Fruit fly (Drosophila melanogaster): ENCODE results near the gene ttk.

Gene ttk

DNA sequence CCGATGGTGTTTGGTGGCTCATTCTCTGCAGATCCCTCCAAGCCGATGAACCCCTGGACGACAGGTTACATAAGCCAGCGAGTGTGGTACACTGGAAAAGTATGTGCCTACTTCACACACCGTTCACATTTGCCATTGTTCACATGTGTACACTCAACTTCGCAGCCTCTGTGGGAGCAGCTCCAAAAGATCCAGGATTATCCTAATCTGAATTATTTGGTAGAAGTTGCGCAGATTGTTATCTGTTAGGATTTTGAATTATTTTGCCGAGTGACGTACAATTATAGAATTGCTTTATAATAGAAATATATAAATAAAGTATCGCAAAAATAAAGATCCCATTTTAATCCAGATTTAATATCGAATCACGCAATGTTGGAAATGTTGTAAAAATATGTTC is 53.9 kb downstream of the ttk start:
- TF ChIP-seq CG34406 (GFP tag; optimal IDR thresholded peaks at IDR 0.05): peak; percentile 50
- no peak for TF ChIP-seq Hr39 (GFP tag; optimal IDR thresholded peaks at IDR 0.05)
- peak; percentile 33 for TF ChIP-seq CG3032 (tag; optimal IDR thresholded peaks at IDR 0.05)
- peak; percentile 57 for TF ChIP-seq CG4318 (GFP tag; optimal IDR thresholded peaks at IDR 0.05)
- peak; percentile 28 for TF ChIP-seq dac (GFP tag; optimal IDR thresholded peaks at IDR 0.05)
- TF ChIP-seq CG10669 (GFP tag; optimal IDR thresholded peaks at IDR 0.05): peak; percentile 41
- peak; percentile 48 for TF ChIP-seq CG6808 (GFP tag; optimal IDR thresholded peaks at IDR 0.05)
- TF ChIP-seq CG8319 (GFP tag; optimal IDR thresholded peaks at IDR 0.05): peak; percentile 27
- TF ChIP-seq CG15336 (GFP tag; IDR thresholded peaks at IDR 0.05): peak; percentile 63
- TF ChIP-seq pdm3 (GFP tag; optimal IDR thresholded peaks at IDR 0.05): peak; percentile 52
- TF ChIP-seq topi (GFP tag; optimal IDR thresholded peaks at IDR 0.05): peak; percentile 3
- peak; percentile 92 for TF ChIP-seq Eip78C (GFP tag)
- TF ChIP-seq OdsH (GFP tag; optimal IDR thresholded peaks at IDR 0.05): peak; percentile 71
- TF ChIP-seq acj6 (GFP tag; optimal IDR thresholded peaks at IDR 0.05): peak; percentile 59
- peak; percentile 10 for TF ChIP-seq lz (GFP tag; optimal IDR thresholded peaks at IDR 0.05)
- TF ChIP-seq salr (GFP tag; optimal IDR thresholded peaks at IDR 0.05): peak in 1 of 2 experiments; percentile 51
- TF ChIP-seq CG1621 (tag; optimal IDR thresholded peaks at IDR 0.05): no peak
- peak; percentile 31 for TF ChIP-seq CG6792 (GFP tag; optimal IDR thresholded peaks at IDR 0.05)
- TF ChIP-seq achi (GFP tag; optimal IDR thresholded peaks at IDR 0.05): peak; percentile 50
- peak; percentile 30 for TF ChIP-seq Ets96B (tag; optimal IDR thresholded peaks at IDR 0.05)
- no peak for TF ChIP-seq ss (GFP tag; optimal IDR thresholded peaks at IDR 0.05)
- TF ChIP-seq Hr4 (GFP tag; optimal IDR thresholded peaks at IDR 0.05): peak; percentile 75
- TF ChIP-seq CG6163 (GFP tag; IDR thresholded peaks at IDR 0.05): no peak
- no peak for TF ChIP-seq CG9139 (GFP tag; optimal IDR thresholded peaks at IDR 0.05)
- peak; percentile 60 for TF ChIP-seq CG8119 (GFP tag; IDR thresholded peaks at IDR 0.05)
- TF ChIP-seq dsx (GFP tag; optimal IDR thresholded peaks at IDR 0.05; ENCODE audit: poor library complexity, severe bottlenecking): no peak
- TF ChIP-seq vri (GFP tag; optimal IDR thresholded peaks at IDR 0.05): no peak
- TF ChIP-seq CG6854 (GFP tag; optimal IDR thresholded peaks at IDR 0.05): no peak
- TF ChIP-seq fd85E (GFP tag; optimal IDR thresholded peaks at IDR 0.05): no peak
- no peak for TF ChIP-seq Met (GFP tag; optimal IDR thresholded peaks at IDR 0.05)
- TF ChIP-seq Gug (GFP tag; IDR thresholded peaks at IDR 0.05): no peak
- no peak for TF ChIP-seq Sox102F (GFP tag; optimal IDR thresholded peaks at IDR 0.05)
- TF ChIP-seq CG16779 (tag; optimal IDR thresholded peaks at IDR 0.05): peak; percentile 28
- peak; percentile 14 for TF ChIP-seq Lpt (GFP tag; optimal IDR thresholded peaks at IDR 0.05)
- peak; percentile 13 for TF ChIP-seq Sox15 (GFP tag; optimal IDR thresholded peaks at IDR 0.05)
- no peak for TF ChIP-seq eg (GFP tag; IDR thresholded peaks at IDR 0.05)
- TF ChIP-seq cyc (GFP tag; optimal IDR thresholded peaks at IDR 0.05): peak; percentile 7
- peak; percentile 78 for TF ChIP-seq svp (GFP tag)
- TF ChIP-seq CG32006 (GFP tag; optimal IDR thresholded peaks at IDR 0.05): peak; percentile 82
- peak; percentile 36 for TF ChIP-seq CG11762 (GFP tag; optimal IDR thresholded peaks at IDR 0.05; ENCODE audit: insufficient read depth)
- peak; percentile 5 for TF ChIP-seq esn (GFP tag; optimal IDR thresholded peaks at IDR 0.05)
- TF ChIP-seq CG11902 (GFP tag; optimal IDR thresholded peaks at IDR 0.05): peak; percentile 23
- TF ChIP-seq CG3919 (GFP tag; optimal IDR thresholded peaks at IDR 0.05): peak; percentile 53
- peak; percentile 23 for TF ChIP-seq CG7368 (GFP tag; optimal IDR thresholded peaks at IDR 0.05)
- TF ChIP-seq CG8632 (GFP tag; optimal IDR thresholded peaks at IDR 0.05): peak; percentile 43
- peak; percentile 32 for TF ChIP-seq net (GFP tag; optimal IDR thresholded peaks at IDR 0.05)
- peak; percentile 61 for TF ChIP-seq CG10631 (GFP tag; optimal IDR thresholded peaks at IDR 0.05)
- TF ChIP-seq spab (GFP tag; optimal IDR thresholded peaks at IDR 0.05): peak; percentile 29
- TF ChIP-seq Eip93F (GFP tag; optimal IDR thresholded peaks at IDR 0.05): no peak
- TF ChIP-seq Sox14 (GFP tag; optimal IDR thresholded peaks at IDR 0.05): peak; percentile 4
- TF ChIP-seq Hr38 (GFP tag; optimal IDR thresholded peaks at IDR 0.05): no peak
- TF ChIP-seq Blimp-1 (GFP tag; optimal IDR thresholded peaks at IDR 0.05): peak; percentile 5
- peak; percentile 58 for TF ChIP-seq CG6276 (GFP tag; optimal IDR thresholded peaks at IDR 0.05)

Measured in whole organism, prepupa.